Fruit fly (Drosophila melanogaster): ENCODE data around the gene CG9743.

Gene CG9743

dm6 chr3R:30208766-30209484 lies 6.1 kb upstream of the CG9743 start, which contains the start of gene RpS7 (continued):
- TF ChIP-seq sima (GFP tag; optimal IDR thresholded peaks at IDR 0.05) (no peak), Ssrp (tag; optimal IDR thresholded peaks at IDR 0.05) (no peak), CG3163 (GFP tag; optimal IDR thresholded peaks at IDR 0.05) (peak; percentile 22), CG1792 (GFP tag; optimal IDR thresholded peaks at IDR 0.05) (peak; percentile 9), Bgb (GFP tag; IDR thresholded peaks at IDR 0.05; ENCODE audit: partially characterized antibody) (peak; percentile 96), sc (optimal IDR thresholded peaks at IDR 0.05) (no peak), sc (GFP tag; optimal IDR thresholded peaks at IDR 0.05) (peak; percentile 59), caup (GFP tag; optimal IDR thresholded peaks at IDR 0.05; ENCODE audit: severe bottlenecking) (peak; percentile 86), Camta (GFP tag; optimal IDR thresholded peaks at IDR 0.05) (peak; percentile 29), B-H1 (GFP tag; IDR thresholded peaks at IDR 0.05) (peak; percentile 45; the same call in 2 of the 3 replicates), fd96Cb (tag; optimal IDR thresholded peaks at IDR 0.05) (peak; percentile 8), pita (GFP tag; optimal IDR thresholded peaks at IDR 0.05) (no peak), p53 (GFP tag; optimal IDR thresholded peaks at IDR 0.05) (no peak), yki (optimal IDR thresholded peaks at IDR 0.05) (no peak), D19A (tag; optimal IDR thresholded peaks at IDR 0.05) (peak; percentile 31), CG32532 (GFP tag; IDR thresholded peaks at IDR 0.05) (peak; percentile 83), twi (tag; optimal IDR thresholded peaks at IDR 0.05) (peak; percentile 0), Sin3A (optimal IDR thresholded peaks at IDR 0.05) (peak; percentile 73), Med (GFP tag) (peak; percentile 96), H15 (GFP tag; IDR thresholded peaks at IDR 0.05) (peak; percentile 44; the same call in 1 of the 3 replicates), lab (GFP tag; optimal IDR thresholded peaks at IDR 0.05) (peak; percentile 89), CG13123 (GFP tag; optimal IDR thresholded peaks at IDR 0.05) (no peak), dm (GFP tag; optimal IDR thresholded peaks at IDR 0.05) (peak; percentile 79), C15 (GFP tag; IDR thresholded peaks at IDR 0.05) (peak; percentile 53; the same call in 1 of the 3 replicates), CG3847 (GFP tag; IDR thresholded peaks at IDR 0.05) (peak; percentile 85), kni (GFP tag; optimal IDR thresholded peaks at IDR 0.05) (peak; percentile 82), CG9727 (GFP tag; optimal IDR thresholded peaks at IDR 0.05) (peak; percentile 89), bowl (GFP tag; IDR thresholded peaks at IDR 0.05) (peak; percentile 65), tgo (GFP tag; IDR thresholded peaks at IDR 0.05) (peak; percentile 66), YL-1 (GFP tag; optimal IDR thresholded peaks at IDR 0.05) (peak; percentile 83), CG7556 (GFP tag; optimal IDR thresholded peaks at IDR 0.05) (peak; percentile 66), HHEX (GFP tag; optimal IDR thresholded peaks at IDR 0.05) (peak; percentile 87), unc-4 (GFP tag; IDR thresholded peaks at IDR 0.05; ENCODE audit: partially characterized antibody) (peak; percentile 96), CG14441 (GFP tag; IDR thresholded peaks at IDR 0.05) (peak; percentile 57), slp2 (GFP tag; optimal IDR thresholded peaks at IDR 0.05) (peak; percentile 37), CG2678 (tag; optimal IDR thresholded peaks at IDR 0.05) (peak; percentile 60), MESR4 (GFP tag; optimal IDR thresholded peaks at IDR 0.05) (peak; percentile 97), Dp (GFP tag; optimal IDR thresholded peaks at IDR 0.05) (peak; percentile 48), croc (GFP tag; conservative IDR thresholded peaks at IDR 0.05) (peak; percentile 62; the same call in 2 of the 3 replicates), inv (GFP tag; IDR thresholded peaks at IDR 0.05; ENCODE audit: partially characterized antibody) (peak; percentile 98), toy (GFP tag; IDR thresholded peaks at IDR 0.05) (0 out of 2 replicates have a peak, but pooled peaks have one; percentile 33), unpg (GFP tag; optimal IDR thresholded peaks at IDR 0.05) (peak; percentile 71), Taf1 (GFP tag; IDR thresholded peaks at IDR 0.05) (no peak; the same call in 1 of the 2 replicates), fru (optimal IDR thresholded peaks at IDR 0.05) (no peak), Ravus (GFP tag; IDR thresholded peaks at IDR 0.05) (no peak), CG10366 (GFP tag; IDR thresholded peaks at IDR 0.05) (peak; percentile 73), chif (GFP tag; optimal IDR thresholded peaks at IDR 0.05) (peak; percentile 18 to 39), tup (GFP tag; optimal IDR thresholded peaks at IDR 0.05) (no peak), CG8281 (tag; optimal IDR thresholded peaks at IDR 0.05) (peak; percentile 27), lbe (GFP tag; optimal IDR thresholded peaks at IDR 0.05) (peak; percentile 75)

All from whole organism, embryonic.